Fruit fly (Drosophila melanogaster): ENCODE results near the gene CG42831.

The CG42831 gene

DNA sequence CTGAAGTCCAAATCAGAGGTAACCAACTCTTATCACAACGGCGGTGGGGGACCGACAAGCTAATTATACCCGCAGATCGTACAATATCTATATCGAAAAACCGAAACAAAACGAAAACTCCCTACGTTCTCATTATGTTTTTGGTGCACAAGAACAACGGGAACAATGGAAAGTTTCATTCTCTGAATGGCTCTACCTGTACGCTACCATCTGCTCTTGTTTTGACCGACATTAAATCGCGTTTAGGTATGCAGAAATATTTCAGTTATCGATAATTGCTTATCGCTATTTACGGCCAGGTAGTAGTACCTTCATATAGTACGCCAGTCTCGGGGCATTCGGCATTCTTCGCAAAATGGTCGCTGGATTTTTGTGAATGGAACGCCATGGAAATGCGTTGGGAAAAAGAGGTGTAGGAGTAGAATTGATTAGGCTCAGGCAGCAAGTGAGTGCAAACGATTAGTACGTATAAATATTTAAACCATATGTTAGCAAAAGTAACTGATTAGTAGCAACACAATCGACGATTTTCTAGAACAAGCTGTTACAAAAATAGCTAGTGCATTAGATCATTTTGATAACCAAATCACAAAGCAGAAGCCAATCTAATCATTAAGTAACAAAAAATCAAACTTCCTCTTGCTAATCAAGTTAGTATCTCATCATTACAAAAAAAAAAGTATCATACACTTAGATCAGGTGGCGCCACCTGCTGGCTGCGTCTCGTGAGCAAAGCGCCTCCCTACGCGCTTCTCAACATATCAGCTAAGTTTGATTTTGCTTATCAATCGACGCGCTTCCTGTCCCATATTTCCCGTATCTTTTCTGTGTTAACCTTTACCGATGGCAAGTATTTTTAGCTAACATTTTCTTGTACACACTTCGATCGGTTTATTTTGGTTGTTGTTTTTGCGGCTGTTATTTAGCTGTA, 48.2 kb downstream of the CG42831 start:
- no peak for TF ChIP-seq CG11902 (GFP tag; optimal IDR thresholded peaks at IDR 0.05)
- no peak for TF ChIP-seq acj6 (GFP tag; optimal IDR thresholded peaks at IDR 0.05)
- no peak for TF ChIP-seq Ets21C (GFP tag; optimal IDR thresholded peaks at IDR 0.05)
- peak; percentile 42 for TF ChIP-seq fkh (GFP tag; optimal IDR thresholded peaks at IDR 0.05)
- TF ChIP-seq CG6854 (GFP tag; optimal IDR thresholded peaks at IDR 0.05), result no peak
- no peak for TF ChIP-seq CG6808 (GFP tag; optimal IDR thresholded peaks at IDR 0.05)
- TF ChIP-seq achi (GFP tag; optimal IDR thresholded peaks at IDR 0.05), result no peak
- TF ChIP-seq Eip78C (GFP tag), result peak; percentile 36
- peak; percentile 19 for TF ChIP-seq vri (GFP tag; optimal IDR thresholded peaks at IDR 0.05)
- TF ChIP-seq ss (GFP tag; optimal IDR thresholded peaks at IDR 0.05), result no peak

DNA sequence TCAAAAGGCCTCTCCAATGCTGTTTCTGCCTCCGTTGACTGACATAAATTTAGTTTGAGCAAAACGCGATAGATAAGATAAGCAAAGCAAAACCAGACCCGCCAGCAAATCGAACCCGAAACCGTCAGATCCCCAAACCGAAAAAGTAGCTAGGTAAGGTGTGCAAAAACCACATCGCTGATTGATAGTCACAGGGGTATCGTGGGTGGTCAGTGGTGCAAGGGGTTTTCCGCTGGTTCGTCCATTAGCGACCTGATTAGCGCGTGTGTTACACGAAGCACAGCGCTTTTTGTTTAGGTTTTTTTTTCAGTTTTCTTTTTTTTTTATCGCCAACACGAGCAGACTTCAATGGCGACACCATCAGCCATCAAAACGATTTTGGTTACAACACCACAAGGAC, 49.3 kb downstream of the CG42831 start:
- TF ChIP-seq Blimp-1 (GFP tag; optimal IDR thresholded peaks at IDR 0.05) (no peak), vri (GFP tag; optimal IDR thresholded peaks at IDR 0.05) (peak; percentile 48), esn (GFP tag; optimal IDR thresholded peaks at IDR 0.05) (no peak), cyc (GFP tag; optimal IDR thresholded peaks at IDR 0.05) (no peak), Eip75B (GFP tag; optimal IDR thresholded peaks at IDR 0.05) (no peak), CG6854 (GFP tag; optimal IDR thresholded peaks at IDR 0.05) (no peak)

All from whole organism, prepupa.